Worm (Caenorhabditis elegans): ENCODE data around the gene arp-1.

arp-1 gene

DNA sequence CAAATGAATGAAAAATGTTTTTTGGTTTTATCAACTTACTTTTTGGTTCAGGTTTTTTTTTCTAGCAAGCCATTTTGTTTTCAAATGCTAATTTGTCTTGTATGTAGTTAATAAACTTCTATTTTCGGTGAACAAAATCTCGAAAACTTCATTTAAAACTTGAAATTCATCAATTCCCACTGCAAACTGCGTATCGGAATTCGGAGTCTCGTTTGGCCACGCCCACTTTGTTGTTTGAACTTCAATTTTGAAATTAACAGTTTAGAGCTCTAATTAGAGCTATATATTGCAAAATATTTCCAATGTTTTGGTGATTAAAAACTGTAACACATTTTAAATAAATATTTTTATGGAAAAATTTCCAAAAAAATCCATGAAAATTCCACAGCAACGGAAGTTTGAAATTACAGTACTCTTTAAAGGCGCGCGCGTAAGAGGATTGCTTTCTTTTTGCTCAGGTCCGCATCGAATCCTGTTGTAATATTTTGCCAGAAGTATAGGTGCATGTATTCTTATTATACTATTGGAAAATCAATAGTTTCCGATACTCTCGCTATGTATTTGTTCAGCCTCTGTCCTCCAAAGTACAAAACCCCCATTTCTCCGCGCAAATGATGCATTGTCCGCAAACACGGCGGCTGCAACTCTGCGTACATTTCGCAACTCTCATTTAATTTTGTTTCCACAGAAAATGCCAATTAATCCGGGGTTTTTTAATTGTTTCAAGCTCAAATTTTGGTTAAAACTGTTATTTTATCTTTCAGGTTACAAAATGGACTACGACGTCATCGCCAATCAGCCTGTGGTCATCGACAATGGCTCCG lies at the start of gene arp-1 (continued):
- TF ChIP-seq daf-12 (tag; optimal IDR thresholded peaks at IDR 0.05) = no peak
- no peak for TF ChIP-seq ceh-82 (tag; optimal IDR thresholded peaks at IDR 0.05)
- TF ChIP-seq nhr-6 (tag; optimal IDR thresholded peaks at IDR 0.05) = no peak
- TF ChIP-seq nhr-11 (tag; optimal IDR thresholded peaks at IDR 0.05) = no peak
- TF ChIP-seq F37D6.2 (tag; optimal IDR thresholded peaks at IDR 0.05) = no peak
- no peak for TF ChIP-seq php-3 (GFP tag; IDR thresholded peaks at IDR 0.05)
- no peak for TF ChIP-seq Y75B8A.6 (GFP tag; IDR thresholded peaks at IDR 0.05)
- TF ChIP-seq nhr-111 (GFP tag; optimal IDR thresholded peaks at IDR 0.05) = no peak
- no peak for TF ChIP-seq nhr-48 (tag; optimal IDR thresholded peaks at IDR 0.05)
- no peak for TF ChIP-seq gei-8 (GFP tag; optimal IDR thresholded peaks at IDR 0.05)
- peak; percentile 92 for TF ChIP-seq spr-3 (GFP tag; optimal IDR thresholded peaks at IDR 0.05)
- TF ChIP-seq nhr-10 (tag; optimal IDR thresholded peaks at IDR 0.05) = no peak
- TF ChIP-seq lir-3 (tag; optimal IDR thresholded peaks at IDR 0.05) = no peak
- no peak for TF ChIP-seq dmd-8 (GFP tag; IDR thresholded peaks at IDR 0.05)
- TF ChIP-seq Y105C5A.15 (GFP tag; IDR thresholded peaks at IDR 0.05) = no peak
- TF ChIP-seq lin-39 (tag; optimal IDR thresholded peaks at IDR 0.05) = no peak
- TF ChIP-seq nhr-25 (tag; optimal IDR thresholded peaks at IDR 0.05; ENCODE audit: borderline replicate concordance, insufficient read depth) = peak; percentile 27
- TF ChIP-seq F26F4.8 (GFP tag; conservative IDR thresholded peaks at IDR 0.05) = no peak
- no peak for TF ChIP-seq F10B5.3 (tag; optimal IDR thresholded peaks at IDR 0.05)
- TF ChIP-seq egl-43 (GFP tag; IDR thresholded peaks at IDR 0.05) = no peak
- TF ChIP-seq zfp-3 (GFP tag; conservative IDR thresholded peaks at IDR 0.05) = no peak
- TF ChIP-seq ZK337.2 (GFP tag; IDR thresholded peaks at IDR 0.05) = no peak
- no peak for TF ChIP-seq fkh-10 (GFP tag; optimal IDR thresholded peaks at IDR 0.05)
- TF ChIP-seq duxl-1 (tag; optimal IDR thresholded peaks at IDR 0.05; ENCODE audit: poor library complexity) = no peak
- TF ChIP-seq zip-11 (GFP tag; IDR thresholded peaks at IDR 0.05) = no peak
- TF ChIP-seq tag-97 (GFP tag; IDR thresholded peaks at IDR 0.05) = no peak
- TF ChIP-seq snpc-4 (tag; optimal IDR thresholded peaks at IDR 0.05) = no peak
- TF ChIP-seq pha-4 (GFP tag; IDR thresholded peaks at IDR 0.05) = no peak
- peak; percentile 65 for TF ChIP-seq pha-4 (tag; optimal IDR thresholded peaks at IDR 0.05)
- peak; percentile 24 for TF ChIP-seq nhr-77 (tag; optimal IDR thresholded peaks at IDR 0.05)
- peak; percentile 19 to 68 for TF ChIP-seq lsy-2 (tag; optimal IDR thresholded peaks at IDR 0.05)
- TF ChIP-seq jun-1 (tag; optimal IDR thresholded peaks at IDR 0.05) = no peak
- peak; percentile 14 for TF ChIP-seq rbr-2 (tag; optimal IDR thresholded peaks at IDR 0.05)
- TF ChIP-seq zfp-2 (tag; optimal IDR thresholded peaks at IDR 0.05) = no peak
- TF ChIP-seq T20F7.1 (GFP tag; optimal IDR thresholded peaks at IDR 0.05) = peak; percentile 89
- no peak for TF ChIP-seq nhr-42 (GFP tag; IDR thresholded peaks at IDR 0.05)
- no peak for TF ChIP-seq tra-1 (GFP tag; IDR thresholded peaks at IDR 0.05)
- TF ChIP-seq unc-62 (GFP tag; optimal IDR thresholded peaks at IDR 0.05 in 1 of 2) = no peak
- no peak for TF ChIP-seq unc-62 (tag; optimal IDR thresholded peaks at IDR 0.05)
- no peak for TF ChIP-seq F44E2.7 (GFP tag; IDR thresholded peaks at IDR 0.05)
- TF ChIP-seq ceh-20 (GFP tag; IDR thresholded peaks at IDR 0.05) = no peak
- TF ChIP-seq mdl-1 (tag; optimal IDR thresholded peaks at IDR 0.05) = no peak
- TF ChIP-seq zip-2 (tag; optimal IDR thresholded peaks at IDR 0.05) = no peak
- TF ChIP-seq ztf-7 (tag; optimal IDR thresholded peaks at IDR 0.05) = no peak

All from whole organism, L4 larva.